Worm (Caenorhabditis elegans) whole organism, young adult: Measurements from ENCODE around the gene F53A2.11.
A peak's percentile ranks its signal among the peaks of the same experiment; 100 is the strongest.

Experiments used
- B0035.1 ChIP-seq: sonication (generic microtip); optimal IDR thresholded peaks from 2 replicates; lab custom pipeline; 2016; ENCODE audit warnings: missing genetic modification characterization, mild to moderate bottlenecking, missing compliant biosample characterization, missing genotype, missing genetic modification reagents
- C06A6.2 ChIP-seq: fragments of 200-800 bp; sonication (Bioruptor generic); conservative IDR thresholded peaks from 2 replicates; pipeline ENCODE4 v1.3.6; 2022; ENCODE audit warnings: missing genetic modification characterization, missing compliant biosample characterization
- D2030.7 ChIP-seq: fragments of 200-800 bp; sonication (Bioruptor generic); IDR thresholded peaks from 2 replicates; pipeline ENCODE4 v1.3.6; 2022; ENCODE audit warnings: missing genetic modification reagents, missing genetic modification characterization, missing compliant biosample characterization
- F22D6.2 ChIP-seq: sonication (generic microtip); optimal IDR thresholded peaks from 2 replicates; lab custom pipeline; 2016; ENCODE audit warnings: mild to moderate bottlenecking, missing genetic modification characterization, missing compliant biosample characterization
- F33H1.4 ChIP-seq: fragments of 200-800 bp; sonication (Bioruptor generic); IDR thresholded peaks from 2 replicates; pipeline ENCODE4 v1.3.6; 2022; ENCODE audit warnings: missing genetic modification reagents, missing genetic modification characterization, missing compliant biosample characterization
- K12H6.12 ChIP-seq: fragments of 200-800 bp; sonication (Bioruptor generic); optimal IDR thresholded peaks from 2 replicates; lab custom pipeline; 2018; ENCODE audit warnings: mild to moderate bottlenecking, missing genetic modification characterization, missing compliant biosample characterization
- Y53G8AR.9 ChIP-seq: fragments of 200-800 bp; sonication (Bioruptor generic); conservative IDR thresholded peaks from 2 replicates; pipeline ENCODE4 v1.3.6; 2022; ENCODE audit warnings: missing genetic modification reagents, missing genetic modification characterization, missing compliant biosample characterization
- Y79H2A.3 ChIP-seq: fragments of 200-800 bp; sonication (Bioruptor generic); conservative IDR thresholded peaks from 2 replicates; pipeline ENCODE4 v1.3.6; 2022; ENCODE audit warnings: missing genetic modification reagents, missing genetic modification characterization, missing compliant biosample characterization
- Y95B8A.8 ChIP-seq: fragments of 200-800 bp; sonication (Bioruptor generic); IDR thresholded peaks from 2 replicates; pipeline ENCODE4 v1.3.6; 2022; ENCODE audit warnings: missing genetic modification reagents, missing genetic modification characterization, missing compliant biosample characterization
- akir-1 ChIP-seq: fragments of 200-800 bp; sonication (Bioruptor generic); optimal IDR thresholded peaks from 2 replicates; lab custom pipeline; 2018; ENCODE audit warnings: mild to moderate bottlenecking, missing genetic modification characterization, moderate library complexity, missing compliant biosample characterization
- ama-1 ChIP-seq, 3 experiments: fragments of 150-350 bp in 1 of 3; sonication (generic microtip) in 2 of 3; optimal IDR thresholded peaks; 2 replicates each; lab custom pipeline; 2014 to 2018; ENCODE audit warnings: missing biosample characterization in 2 of 3, missing genetic modification characterization in 2 of 3, missing genetic modification reagents in 2 of 3
- attf-6 ChIP-seq: fragments of 200-800 bp; sonication (Bioruptor generic); IDR thresholded peaks from 2 replicates; pipeline ENCODE4 v1.3.6; 2022; ENCODE audit warnings: missing genetic modification reagents, missing genetic modification characterization, missing compliant biosample characterization
- cebp-1 ChIP-seq, 2 experiments: fragments of 200-800 bp in 1 of 2; sonication (Bioruptor generic) in 1 of 2; sonication (generic microtip) in 1 of 2; IDR thresholded peaks in 1 of 2; optimal IDR thresholded peaks in 1 of 2; 2 replicates each; pipeline versions ENCODE4 v1.3.6 to Lab custom; 2017 to 2022; ENCODE audit warnings: missing compliant biosample characterization in 2 of 2, missing genetic modification characterization in 2 of 2, mild to moderate bottlenecking in 1 of 2, missing genetic modification reagents in 1 of 2, moderate library complexity in 1 of 2
- ceh-79 ChIP-seq: sonication (generic microtip); optimal IDR thresholded peaks from 2 replicates; lab custom pipeline; 2017; ENCODE audit warnings: mild to moderate bottlenecking, missing genetic modification characterization, missing compliant biosample characterization
- dox-1 ChIP-seq: fragments of 200-800 bp; sonication (Bioruptor generic); IDR thresholded peaks from 2 replicates; pipeline ENCODE4 v1.3.6; 2022; ENCODE audit warnings: missing genetic modification reagents, missing genetic modification characterization, missing compliant biosample characterization
- efl-1 ChIP-seq: fragments of 150-350 bp; optimal IDR thresholded peaks from 2 replicates; lab custom pipeline; 2014; ENCODE audit warnings: missing biosample characterization, missing genetic modification reagents, missing genetic modification characterization
- him-1 ChIP-seq: sonication (generic microtip); optimal IDR thresholded peaks from 2 replicates; lab custom pipeline; 2016; ENCODE audit warnings: missing genotype, missing genetic modification reagents, missing genetic modification characterization, missing compliant biosample characterization
- hlh-26 ChIP-seq: fragments of 200-800 bp; sonication (Bioruptor generic); conservative IDR thresholded peaks from 2 replicates; pipeline ENCODE4 v1.3.6; 2022; ENCODE audit warnings: missing genetic modification reagents, missing genetic modification characterization, missing compliant biosample characterization
- hmg-1.2 ChIP-seq: fragments of 200-800 bp; sonication (Bioruptor generic); IDR thresholded peaks from 2 replicates; pipeline ENCODE4 v1.3.6; 2022; ENCODE audit warnings: missing genetic modification reagents, missing genetic modification characterization, missing compliant biosample characterization
- hmg-20 ChIP-seq: fragments of 200-800 bp; sonication (Bioruptor generic); IDR thresholded peaks from 2 replicates; pipeline ENCODE4 v1.3.6; 2022; ENCODE audit warnings: missing genetic modification reagents, missing genetic modification characterization, missing compliant biosample characterization
- hrde-1 ChIP-seq: sonication (generic microtip); optimal IDR thresholded peaks from 2 replicates; lab custom pipeline; 2016; ENCODE audit warnings: missing genetic modification characterization, mild to moderate bottlenecking, missing compliant biosample characterization, moderate library complexity, missing genotype, missing genetic modification reagents, borderline replicate concordance
- hsf-1 ChIP-seq: fragments of 200-800 bp; sonication (Bioruptor generic); IDR thresholded peaks from 2 replicates; pipeline ENCODE4 v1.3.6; 2022; ENCODE audit warnings: missing genetic modification reagents, missing genetic modification characterization, missing compliant biosample characterization
- lin-26 ChIP-seq: fragments of 200-800 bp; sonication (Bioruptor generic); IDR thresholded peaks from 2 replicates; pipeline ENCODE4 v1.3.6; 2022; ENCODE audit warnings: missing genetic modification reagents, missing genetic modification characterization, missing compliant biosample characterization
- lin-54 ChIP-seq: fragments of 200-800 bp; sonication (Bioruptor generic); optimal IDR thresholded peaks from 2 replicates; lab custom pipeline; 2018; ENCODE audit warnings: mild to moderate bottlenecking, missing genetic modification characterization, missing compliant biosample characterization
- lsl-1 ChIP-seq: fragments of 200-800 bp; sonication (Bioruptor generic); optimal IDR thresholded peaks from 2 replicates; lab custom pipeline; 2018; ENCODE audit warnings: mild to moderate bottlenecking, missing genetic modification characterization, moderate library complexity, missing compliant biosample characterization
- madf-6 ChIP-seq: fragments of 200-800 bp; sonication (Bioruptor generic); IDR thresholded peaks from 2 replicates; pipeline ENCODE4 v1.3.6; 2022; ENCODE audit warnings: missing genetic modification reagents, missing genetic modification characterization, missing compliant biosample characterization
- mel-28 ChIP-seq: sonication (generic microtip); optimal IDR thresholded peaks from 2 replicates; lab custom pipeline; 2016; ENCODE audit warnings: borderline replicate concordance, mild to moderate bottlenecking, missing genetic modification characterization, missing compliant biosample characterization
- nhr-90 ChIP-seq: sonication (generic microtip); optimal IDR thresholded peaks from 2 replicates; lab custom pipeline; 2016; ENCODE audit warnings: missing genotype, mild to moderate bottlenecking, missing genetic modification characterization, missing compliant biosample characterization
- rec-8 ChIP-seq, 2 experiments: sonication (generic microtip); optimal IDR thresholded peaks; 2 replicates each; lab custom pipeline; 2016; ENCODE audit warnings: mild to moderate bottlenecking in 2 of 2, missing genetic modification characterization in 2 of 2, missing genetic modification reagents in 2 of 2, missing genotype in 2 of 2, missing biosample characterization in 1 of 2, missing compliant biosample characterization in 1 of 2, moderate library complexity in 1 of 2
- rpc-1 ChIP-seq, 2 experiments: fragments of 150-350 bp in 1 of 2; sonication (generic microtip) in 1 of 2; optimal IDR thresholded peaks; 2 replicates each; lab custom pipeline; 2014 to 2018; ENCODE audit warnings: missing biosample characterization in 1 of 2, missing genetic modification characterization in 1 of 2, missing genetic modification reagents in 1 of 2, missing genotype in 1 of 2
- snpc-1.3 ChIP-seq: sonication (generic microtip); optimal IDR thresholded peaks from 2 replicates; lab custom pipeline; 2017; ENCODE audit warnings: missing genetic modification characterization, mild to moderate bottlenecking, missing compliant biosample characterization, antibody characterized with exemption, moderate library complexity, missing genotype, missing genetic modification reagents; ENCODE audit not compliant: insufficient read depth
- tbp1 ChIP-seq: fragments of 200-800 bp; sonication (Bioruptor generic); optimal IDR thresholded peaks from 2 replicates; lab custom pipeline; 2018; ENCODE audit warnings: mild to moderate bottlenecking, missing genetic modification characterization, missing compliant biosample characterization
- tbx-9 ChIP-seq: sonication (generic microtip); optimal IDR thresholded peaks from 2 replicates; lab custom pipeline; 2016; ENCODE audit warnings: borderline replicate concordance, missing genetic modification characterization, inconsistent platforms, missing compliant biosample characterization
- tlf-1 ChIP-seq: fragments of 200-800 bp; sonication (Bioruptor generic); optimal IDR thresholded peaks from 2 replicates; lab custom pipeline; 2018; ENCODE audit warnings: mild to moderate bottlenecking, missing genetic modification characterization, missing compliant biosample characterization
- ztf-25 ChIP-seq: fragments of 200-800 bp; sonication (Bioruptor generic); IDR thresholded peaks from 2 replicates; pipeline ENCODE4 v1.3.6; 2022; ENCODE audit warnings: missing genetic modification reagents, missing genetic modification characterization, missing compliant biosample characterization

The F53A2.11 gene

ce11 chrIII:13307107-13307506, 15.4 kb downstream of the F53A2.11 start, which contains the start of the genes klp-19 and slc-36.1 (continued):
- no peak for TF ChIP-seq akir-1 (GFP tag; lab: Kevin White, UChicago)
- no peak for TF ChIP-seq hmg-20 (GFP tag; lab: Robert Waterston, UW)
- TF ChIP-seq mel-28 (tag; lab: Kevin White, UChicago) = no peak
- TF ChIP-seq hlh-26 (GFP tag; lab: Robert Waterston, UW) = no peak
- TF ChIP-seq F22D6.2 (tag; lab: Kevin White, UChicago) = no peak
- TF ChIP-seq rpc-1 (optimal IDR thresholded peaks at IDR 0.05; lab: Kevin White, UChicago) = no peak
- no peak for TF ChIP-seq rpc-1 (tag; optimal IDR thresholded peaks at IDR 0.05; lab: Kevin White, UChicago)
- TF ChIP-seq tbx-9 = no peak

ce11 chrIII:13305537-13305936, 16.9 kb downstream of the F53A2.11 start:
- no peak for TF ChIP-seq ceh-79 (tag; lab: Kevin White, UChicago)
- TF ChIP-seq lin-26 (GFP tag; lab: Robert Waterston, UW) = peak; percentile 35; the same call in 1 of the 2 replicates
- TF ChIP-seq, all 124 proteins: peak for 1

- TF ChIP-seq hlh-26 (GFP tag; lab: Robert Waterston, UW) (no peak), hsf-1 (GFP tag; lab: Robert Waterston, UW) (peak; percentile 13; the same call in 1 of the 2 replicates), efl-1 (peak; percentile 7), snpc-1.3 (peak; percentile 48), him-1 (peak; percentile 14), C06A6.2 (GFP tag; lab: Robert Waterston, UW) (no peak), madf-6 (GFP tag; lab: Robert Waterston, UW) (peak; percentile 12; the same call in 1 of the 2 replicates), attf-6 (peak; percentile 53), tbp1 (GFP tag; lab: Kevin White, UChicago) (peak; percentile 6), lin-26 (GFP tag; lab: Robert Waterston, UW) (peak; percentile 21; the same call in 1 of the 2 replicates), tlf-1 (GFP tag; lab: Kevin White, UChicago) (peak; percentile 49), nhr-90 (no peak), lin-54 (peak; percentile 10), rec-8 (tag; optimal IDR thresholded peaks at IDR 0.05; lab: Kevin White, UChicago) (no peak), hmg-1.2 (GFP tag; lab: Robert Waterston, UW) (0 out of 2 replicates have a peak, but pooled peaks have one; percentile 4), Y95B8A.8 (GFP tag; lab: Robert Waterston, UW) (0 out of 2 replicates have a peak, but pooled peaks have one; percentile 59), Y53G8AR.9 (GFP tag; lab: Robert Waterston, UW) (peak; percentile 67), Y79H2A.3 (GFP tag; lab: Robert Waterston, UW) (peak; percentile 75; the same call in 1 of the 2 replicates), hrde-1 (peak; percentile 81), dox-1 (GFP tag; lab: Robert Waterston, UW) (peak; percentile 9; the same call in 1 of the 2 replicates), K12H6.12 (tag; lab: Kevin White, UChicago) (no peak), ztf-25 (GFP tag; lab: Robert Waterston, UW) (0 out of 2 replicates have a peak, but pooled peaks have one; percentile 23), ama-1 (optimal IDR thresholded peaks at IDR 0.05; lab: Kevin White, UChicago) (no peak), ama-1 (GFP tag; optimal IDR thresholded peaks at IDR 0.05; lab: Kevin White, UChicago) (peak in 1 of 2 experiments; percentile 51), cebp-1 (GFP tag; IDR thresholded peaks at IDR 0.05; lab: Robert Waterston, UW) (no peak), cebp-1 (tag; optimal IDR thresholded peaks at IDR 0.05; lab: Kevin White, UChicago) (peak; percentile 6), D2030.7 (GFP tag; lab: Robert Waterston, UW) (0 out of 2 replicates have a peak, but pooled peaks have one; percentile 43), lsl-1 (GFP tag; lab: Kevin White, UChicago) (peak; percentile 2), F33H1.4 (0 out of 2 replicates have a peak, but pooled peaks have one; percentile 7), B0035.1 (tag; lab: Kevin White, UChicago) (no peak)
Observed at ce11 chrIII:13302578-13302977, 19.9 kb downstream of the F53A2.11 start.
